Fruit fly (Drosophila melanogaster) whole organism, prepupa: Measurements from ENCODE around the gene CG31798.
A peak's percentile ranks its signal among the peaks of the same experiment; 100 is the strongest.

Experiments used
- Blimp-1 ChIP-seq: fragments of 200-800 bp; sonication (Bioruptor generic); optimal IDR thresholded peaks from 3 replicates; lab custom pipeline; 2017; ENCODE audit warnings: missing biosample characterization, missing genetic modification characterization, mild to moderate bottlenecking, moderate library complexity, missing genetic modification reagents
- CG10631 ChIP-seq: fragments of 200-800 bp; sonication (Bioruptor generic); optimal IDR thresholded peaks from 2 replicates; lab custom pipeline; 2016; ENCODE audit warnings: missing biosample characterization, missing genetic modification characterization
- CG10669 ChIP-seq: fragments of 200-800 bp; sonication (Bioruptor generic); optimal IDR thresholded peaks from 3 replicates; lab custom pipeline; 2018; ENCODE audit warnings: missing biosample characterization, mild to moderate bottlenecking, missing genetic modification characterization, moderate library complexity
- CG11294 ChIP-seq: fragments of 200-800 bp; sonication (Bioruptor generic); IDR thresholded peaks from 2 replicates; pipeline ENCODE4 v1.3.6; 2022; ENCODE audit warnings: missing biosample characterization, missing genetic modification characterization
- CG11762 ChIP-seq: fragments of 200-800 bp; sonication (Bioruptor generic); optimal IDR thresholded peaks from 3 replicates; lab custom pipeline; 2016; ENCODE audit warnings: missing biosample characterization, missing genetic modification characterization; ENCODE audit not compliant: insufficient read depth
- CG1621 ChIP-seq: fragments of 200-800 bp; sonication (Bioruptor generic); optimal IDR thresholded peaks from 3 replicates; lab custom pipeline; 2018; ENCODE audit warnings: missing biosample characterization, mild to moderate bottlenecking, missing genetic modification characterization
- CG16779 ChIP-seq: fragments of 200-800 bp; sonication (Bioruptor generic); optimal IDR thresholded peaks from 3 replicates; lab custom pipeline; 2017; ENCODE audit warnings: missing biosample characterization, mild to moderate bottlenecking, missing genetic modification characterization
- CG34406 ChIP-seq: fragments of 200-800 bp; sonication (Bioruptor generic); optimal IDR thresholded peaks from 3 replicates; lab custom pipeline; 2016; ENCODE audit warnings: missing biosample characterization, missing genetic modification characterization
- CG3919 ChIP-seq: fragments of 200-800 bp; sonication (Bioruptor generic); optimal IDR thresholded peaks from 3 replicates; lab custom pipeline; 2016; ENCODE audit warnings: missing biosample characterization, missing genetic modification characterization
- CG6276 ChIP-seq: fragments of 200-800 bp; sonication (Bioruptor generic); optimal IDR thresholded peaks from 2 replicates; lab custom pipeline; 2017; ENCODE audit warnings: missing biosample characterization, mild to moderate bottlenecking, missing genetic modification characterization
- CG6792 ChIP-seq: fragments of 200-800 bp; sonication (Bioruptor generic); optimal IDR thresholded peaks from 3 replicates; lab custom pipeline; 2016; ENCODE audit warnings: missing biosample characterization, missing genetic modification characterization
- CG6808 ChIP-seq: fragments of 200-800 bp; sonication (Bioruptor generic); optimal IDR thresholded peaks from 3 replicates; lab custom pipeline; 2017; ENCODE audit warnings: missing biosample characterization, missing genetic modification characterization, mild to moderate bottlenecking, moderate library complexity, missing genetic modification reagents
- CG6854 ChIP-seq: fragments of 200-800 bp; sonication (Bioruptor generic); optimal IDR thresholded peaks from 2 replicates; lab custom pipeline; 2017; ENCODE audit warnings: missing biosample characterization, mild to moderate bottlenecking, missing genetic modification characterization
- CG7368 ChIP-seq: fragments of 200-800 bp; sonication (Bioruptor generic); optimal IDR thresholded peaks from 3 replicates; lab custom pipeline; 2016; ENCODE audit warnings: missing biosample characterization, missing genetic modification characterization
- CG8119 ChIP-seq: fragments of 200-800 bp; sonication (Bioruptor generic); IDR thresholded peaks from 3 replicates; pipeline ENCODE4 v1.3.6; 2022; ENCODE audit warnings: missing biosample characterization, missing genetic modification characterization
- CG8319 ChIP-seq: fragments of 200-800 bp; sonication (Bioruptor generic); optimal IDR thresholded peaks from 3 replicates; lab custom pipeline; 2016; ENCODE audit warnings: missing biosample characterization, missing genetic modification characterization
- CG9139 ChIP-seq: fragments of 200-800 bp; sonication (Bioruptor generic); optimal IDR thresholded peaks from 3 replicates; lab custom pipeline; 2017; ENCODE audit warnings: missing biosample characterization, mild to moderate bottlenecking, missing genetic modification characterization
- Eip93F ChIP-seq: fragments of 200-800 bp; sonication (Bioruptor generic); optimal IDR thresholded peaks from 2 replicates; lab custom pipeline; 2016; ENCODE audit warnings: missing biosample characterization, mild to moderate bottlenecking, missing genetic modification characterization
- Ets96B ChIP-seq: fragments of 200-800 bp; optimal IDR thresholded peaks from 2 replicates; lab custom pipeline; 2019; ENCODE audit warnings: missing biosample characterization, mild to moderate bottlenecking, missing genetic modification characterization, moderate library complexity
- Lpt ChIP-seq: fragments of 200-800 bp; sonication (Bioruptor generic); optimal IDR thresholded peaks from 3 replicates; lab custom pipeline; 2016; ENCODE audit warnings: missing biosample characterization, missing genetic modification characterization
- Met ChIP-seq: fragments of 200-800 bp; sonication (Bioruptor generic); optimal IDR thresholded peaks from 3 replicates; lab custom pipeline; 2016; ENCODE audit warnings: missing biosample characterization, missing genetic modification characterization
- OdsH ChIP-seq: fragments of 200-800 bp; sonication (Bioruptor generic); optimal IDR thresholded peaks from 3 replicates; lab custom pipeline; 2016; ENCODE audit warnings: missing biosample characterization, missing genetic modification characterization
- Smox ChIP-seq: fragments of 200-800 bp; sonication (Bioruptor generic); optimal IDR thresholded peaks from 3 replicates; lab custom pipeline; 2016; ENCODE audit warnings: missing biosample characterization, missing genetic modification characterization
- Sox14 ChIP-seq: fragments of 200-800 bp; sonication (Bioruptor generic); optimal IDR thresholded peaks from 3 replicates; lab custom pipeline; 2016; ENCODE audit warnings: missing biosample characterization, missing genetic modification characterization
- Sox15 ChIP-seq: fragments of 200-800 bp; sonication (Bioruptor generic); optimal IDR thresholded peaks from 3 replicates; lab custom pipeline; 2016; ENCODE audit warnings: missing biosample characterization, missing genetic modification characterization
- achi ChIP-seq: fragments of 200-800 bp; sonication (Bioruptor generic); optimal IDR thresholded peaks from 3 replicates; lab custom pipeline; 2016; ENCODE audit warnings: missing biosample characterization, missing genetic modification characterization
- acj6 ChIP-seq: fragments of 200-800 bp; sonication (Bioruptor generic); optimal IDR thresholded peaks from 3 replicates; lab custom pipeline; 2016; ENCODE audit warnings: missing biosample characterization, missing genetic modification characterization
- dsx ChIP-seq: fragments of 200-800 bp; optimal IDR thresholded peaks from 3 replicates; lab custom pipeline; 2019; ENCODE audit warnings: missing biosample characterization, mild to moderate bottlenecking, missing genetic modification characterization, moderate library complexity; ENCODE audit not compliant: poor library complexity, severe bottlenecking
- esn ChIP-seq: fragments of 200-800 bp; sonication (Bioruptor generic); optimal IDR thresholded peaks from 2 replicates; lab custom pipeline; 2016; ENCODE audit warnings: missing biosample characterization, mild to moderate bottlenecking, missing genetic modification characterization, moderate library complexity
- lz ChIP-seq: fragments of 200-800 bp; sonication (Bioruptor generic); optimal IDR thresholded peaks from 3 replicates; lab custom pipeline; 2016; ENCODE audit warnings: missing biosample characterization, missing genetic modification characterization
- spab ChIP-seq: fragments of 200-800 bp; sonication (Bioruptor generic); optimal IDR thresholded peaks from 2 replicates; lab custom pipeline; 2017; ENCODE audit warnings: missing biosample characterization, mild to moderate bottlenecking, missing genetic modification characterization, missing genetic modification reagents
- svp ChIP-seq: fragments of 200-800 bp; sonication (Bioruptor generic); peaks from one replicate; lab custom pipeline; 2016; ENCODE audit warnings: missing biosample characterization, missing genetic modification characterization
- vri ChIP-seq: fragments of 200-800 bp; sonication (Bioruptor generic); optimal IDR thresholded peaks from 3 replicates; lab custom pipeline; 2016; ENCODE audit warnings: missing biosample characterization, mild to moderate bottlenecking, missing genetic modification characterization

Gene CG31798

dm6 chr2L:19377129-19378083 lies 16.6 kb upstream of the CG31798 start (continued):
- TF ChIP-seq esn (GFP tag; lab: Kevin White, UChicago), result peak; percentile 32
- no peak for TF ChIP-seq Sox15
- TF ChIP-seq Ets96B, result peak; percentile 8
- no peak for TF ChIP-seq CG6276 (GFP tag; lab: Kevin White, UChicago)
- TF ChIP-seq acj6 (GFP tag; lab: Kevin White, UChicago), result peak; percentile 30
- TF ChIP-seq achi, result peak; percentile 0
- TF ChIP-seq CG11294 (GFP tag; lab: Robert Waterston, UW), result no peak
- no peak for TF ChIP-seq Sox14 (GFP tag; lab: Kevin White, UChicago)
- TF ChIP-seq CG8319 (GFP tag; lab: Kevin White, UChicago), result no peak
- TF ChIP-seq Lpt (GFP tag; lab: Kevin White, UChicago), result no peak
- TF ChIP-seq dsx (GFP tag; lab: Kevin White, UChicago), result no peak
- no peak for TF ChIP-seq CG16779 (tag; lab: Kevin White, UChicago)
- no peak for TF ChIP-seq CG7368 (GFP tag; lab: Kevin White, UChicago)
- peak; percentile 16 for TF ChIP-seq CG1621 (tag; lab: Kevin White, UChicago)
- TF ChIP-seq CG3919 (GFP tag; lab: Kevin White, UChicago), result no peak
- TF ChIP-seq vri (GFP tag; lab: Kevin White, UChicago), result no peak
- TF ChIP-seq OdsH (GFP tag; lab: Kevin White, UChicago), result peak; percentile 23
- TF ChIP-seq CG6792 (GFP tag; lab: Kevin White, UChicago), result peak; percentile 9

- TF ChIP-seq CG6792 (GFP tag; lab: Kevin White, UChicago) (no peak), CG8119 (GFP tag; lab: Robert Waterston, UW) (no peak), Eip93F (GFP tag; lab: Kevin White, UChicago) (no peak), Smox (GFP tag; lab: Kevin White, UChicago) (no peak), CG16779 (tag; lab: Kevin White, UChicago) (no peak), spab (GFP tag; lab: Kevin White, UChicago) (no peak), CG1621 (tag; lab: Kevin White, UChicago) (no peak), CG6854 (no peak), acj6 (GFP tag; lab: Kevin White, UChicago) (no peak), CG10631 (GFP tag; lab: Kevin White, UChicago) (no peak), CG10669 (GFP tag; lab: Kevin White, UChicago) (no peak)
These were observed 15.3 kb upstream of the CG31798 start for dm6 chr2L:19378620-19379019.

dm6 chr2L:19380630-19381029 lies 13.3 kb upstream of the CG31798 start, which contains the start of gene CG17350:
TSS of gene CG17350 (plus strand) at chr2L:19380930.
- no peak for TF ChIP-seq CG34406 (GFP tag; lab: Kevin White, UChicago)
- TF ChIP-seq Met (GFP tag; lab: Kevin White, UChicago), result no peak
- TF ChIP-seq Blimp-1 (GFP tag; lab: Kevin White, UChicago), result no peak
- no peak for TF ChIP-seq vri (GFP tag; lab: Kevin White, UChicago)
- TF ChIP-seq CG11762 (GFP tag; lab: Kevin White, UChicago), result no peak
- no peak for TF ChIP-seq CG6808 (GFP tag; lab: Kevin White, UChicago)
- no peak for TF ChIP-seq Lpt (GFP tag; lab: Kevin White, UChicago)
- no peak for TF ChIP-seq svp (GFP tag; lab: Kevin White, UChicago)
- no peak for TF ChIP-seq CG9139 (GFP tag; lab: Kevin White, UChicago)
- no peak for TF ChIP-seq CG7368 (GFP tag; lab: Kevin White, UChicago)
- TF ChIP-seq, all 60 proteins: peak for 0

dm6 chr2L:19382353-19382752 lies 11.6 kb upstream of the CG31798 start:
- TF ChIP-seq svp (GFP tag; lab: Kevin White, UChicago) (peak; percentile 37), lz (GFP tag; lab: Kevin White, UChicago) (no peak)
